In the genomic region with DNA sequence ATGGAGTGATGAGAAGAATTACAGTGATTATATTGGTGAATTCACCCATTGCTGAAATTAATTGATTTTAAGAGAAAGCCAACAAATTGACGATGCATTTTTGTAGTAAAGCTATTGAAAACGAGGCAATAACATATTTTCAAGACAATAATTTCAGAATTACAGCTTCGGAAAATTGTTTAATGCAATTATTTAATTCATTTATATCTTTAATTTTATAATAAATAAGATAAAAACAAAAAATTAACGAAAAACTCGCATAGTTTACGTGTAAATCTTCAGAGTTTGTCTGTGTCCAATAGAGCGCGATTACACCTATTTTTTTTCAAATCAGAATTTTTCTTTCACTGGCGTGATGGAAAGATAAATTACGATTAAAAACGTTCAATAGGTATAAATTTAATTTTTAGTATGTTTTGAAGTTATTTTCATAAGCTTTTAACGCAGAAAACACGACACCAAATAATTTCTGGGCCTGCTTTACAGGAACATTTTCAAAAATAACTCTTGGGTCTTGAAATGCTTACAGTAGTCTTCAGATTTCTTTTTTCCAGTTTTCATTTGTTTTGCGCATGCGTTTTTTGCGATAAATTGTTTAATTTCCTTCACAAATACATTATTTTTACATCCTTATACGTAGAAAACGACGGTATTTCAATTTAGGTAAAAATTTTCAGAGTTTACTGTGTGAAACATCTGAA, we compare ENCODE assay signal across 2 worm cellular contexts.
TF ChIP-seq lines count a peak whose summit lies in the region.

A gene (minus strand): TSS at position 51 of the 701 bp plus-strand sequence.

TF ChIP-seq in whole organism, L2 larva, 48 proteins besides CTCF, POLR2A, EP300 and RAD21:
- TF ChIP-seq elt-3 (tag; optimal IDR thresholded peaks at IDR 0.05; lab: Kevin White, UChicago): no peak
- no peak for TF ChIP-seq R02D3.7 (tag; optimal IDR thresholded peaks at IDR 0.05; lab: Kevin White, UChicago)
- TF ChIP-seq C34F6.9 (tag; optimal IDR thresholded peaks at IDR 0.05; lab: Kevin White, UChicago): peak; percentile 20
- TF ChIP-seq nhr-6 (tag; optimal IDR thresholded peaks at IDR 0.05; lab: Kevin White, UChicago): no peak
- peak; percentile 18 for TF ChIP-seq unc-55 (GFP tag; optimal IDR thresholded peaks at IDR 0.05; lab: Kevin White, UChicago)
- TF ChIP-seq snpc-4 (tag; optimal IDR thresholded peaks at IDR 0.05; lab: Kevin White, UChicago): no peak
- no peak for TF ChIP-seq nhr-11 (tag; optimal IDR thresholded peaks at IDR 0.05; lab: Kevin White, UChicago)
- TF ChIP-seq nhr-77 (tag; optimal IDR thresholded peaks at IDR 0.05; lab: Kevin White, UChicago): no peak

TF ChIP-seq in whole organism, young adult, 124 proteins besides CTCF, POLR2A, EP300 and RAD21:
- TF ChIP-seq egl-18 (GFP tag; IDR thresholded peaks at IDR 0.05; lab: Robert Waterston, UW) (no peak), madf-6 (GFP tag; IDR thresholded peaks at IDR 0.05; lab: Robert Waterston, UW) (peak; percentile 42; the same call in 1 of the 2 replicates), ekl-4 (GFP tag; IDR thresholded peaks at IDR 0.05; lab: Robert Waterston, UW) (no peak), hlh-12 (tag; optimal IDR thresholded peaks at IDR 0.05; lab: Kevin White, UChicago) (no peak), tlf-1 (GFP tag; optimal IDR thresholded peaks at IDR 0.05; lab: Kevin White, UChicago) (no peak), ztf-28 (GFP tag; IDR thresholded peaks at IDR 0.05; lab: Robert Waterston, UW) (no peak), dpff-1 (tag; optimal IDR thresholded peaks at IDR 0.05; lab: Kevin White, UChicago) (no peak), F57A8.1 (GFP tag; optimal IDR thresholded peaks at IDR 0.05; lab: Kevin White, UChicago) (no peak), F39B2.1 (GFP tag; IDR thresholded peaks at IDR 0.05; lab: Robert Waterston, UW) (no peak), F33H1.4 (GFP tag; IDR thresholded peaks at IDR 0.05; lab: Robert Waterston, UW) (peak; percentile 62), F57C9.4 (tag; optimal IDR thresholded peaks at IDR 0.05; lab: Kevin White, UChicago) (no peak), zfh-2 (GFP tag; conservative IDR thresholded peaks at IDR 0.05; lab: Robert Waterston, UW) (no peak), rec-8 (tag; optimal IDR thresholded peaks at IDR 0.05; lab: Kevin White, UChicago) (no peak), snpc-1.3 (tag; optimal IDR thresholded peaks at IDR 0.05; lab: Kevin White, UChicago; ENCODE audit: insufficient read depth) (no peak), lsl-1 (GFP tag; optimal IDR thresholded peaks at IDR 0.05; lab: Kevin White, UChicago) (peak; percentile 66), ceh-91 (GFP tag; IDR thresholded peaks at IDR 0.05; lab: Robert Waterston, UW) (0 out of 2 replicates have a peak, but pooled peaks have one; percentile 32), hmg-1.2 (GFP tag; IDR thresholded peaks at IDR 0.05; lab: Robert Waterston, UW) (no peak), lin-26 (GFP tag; IDR thresholded peaks at IDR 0.05; lab: Robert Waterston, UW) (no peak)
TF ChIP-seq in whole organism, young adult: peak in this region for 4.
